Worm (Caenorhabditis elegans) whole organism, young adult: ENCODE measurements around the gene T03D8.6.
A peak's percentile ranks its signal among the peaks of the same experiment; 100 is the strongest.

ENCODE experiments used
- B0035.1 ChIP-seq: sonication (generic microtip); optimal IDR thresholded peaks from 2 replicates; lab custom pipeline; 2016; ENCODE audit warnings: missing genetic modification characterization, mild to moderate bottlenecking, missing compliant biosample characterization, missing genotype, missing genetic modification reagents
- B0261.1 ChIP-seq: sonication (generic microtip); optimal IDR thresholded peaks from 2 replicates; lab custom pipeline; 2016; ENCODE audit warnings: mild to moderate bottlenecking, missing genetic modification characterization, moderate library complexity, missing compliant biosample characterization
- F22D6.2 ChIP-seq: sonication (generic microtip); optimal IDR thresholded peaks from 2 replicates; lab custom pipeline; 2016; ENCODE audit warnings: mild to moderate bottlenecking, missing genetic modification characterization, missing compliant biosample characterization
- F23B12.7 ChIP-seq: sonication (generic microtip); optimal IDR thresholded peaks from 2 replicates; lab custom pipeline; 2017; ENCODE audit warnings: missing genetic modification characterization, mild to moderate bottlenecking, missing compliant biosample characterization, antibody characterized with exemption, moderate library complexity; ENCODE audit not compliant: insufficient read depth
- F33H1.4 ChIP-seq: fragments of 200-800 bp; sonication (Bioruptor generic); IDR thresholded peaks from 2 replicates; pipeline ENCODE4 v1.3.6; 2022; ENCODE audit warnings: missing genetic modification reagents, missing genetic modification characterization, missing compliant biosample characterization
- F49E8.2 ChIP-seq: sonication (generic microtip); optimal IDR thresholded peaks from 3 replicates; lab custom pipeline; 2017; ENCODE audit warnings: missing genetic modification characterization, mild to moderate bottlenecking, missing compliant biosample characterization, antibody characterized with exemption, moderate library complexity; ENCODE audit not compliant: insufficient read depth
- F55B11.4 ChIP-seq: sonication (generic microtip); optimal IDR thresholded peaks from 2 replicates; lab custom pipeline; 2016; ENCODE audit warnings: missing compliant biosample characterization, missing genetic modification characterization, borderline replicate concordance; ENCODE audit not compliant: insufficient read depth
- T26A5.8 ChIP-seq: sonication (generic microtip); optimal IDR thresholded peaks from 2 replicates; lab custom pipeline; 2016; ENCODE audit warnings: missing genetic modification characterization, missing compliant biosample characterization
- Y53F4B.3 ChIP-seq: fragments of 200-800 bp; sonication (Bioruptor generic); IDR thresholded peaks from 2 replicates; pipeline ENCODE4 v1.3.6; 2022; ENCODE audit warnings: missing genetic modification reagents, missing genetic modification characterization, missing compliant biosample characterization
- Y53G8AR.9 ChIP-seq: fragments of 200-800 bp; sonication (Bioruptor generic); conservative IDR thresholded peaks from 2 replicates; pipeline ENCODE4 v1.3.6; 2022; ENCODE audit warnings: missing genetic modification reagents, missing genetic modification characterization, missing compliant biosample characterization
- Y79H2A.3 ChIP-seq: fragments of 200-800 bp; sonication (Bioruptor generic); conservative IDR thresholded peaks from 2 replicates; pipeline ENCODE4 v1.3.6; 2022; ENCODE audit warnings: missing genetic modification reagents, missing genetic modification characterization, missing compliant biosample characterization
- ZK185.1 ChIP-seq: sonication (generic microtip); optimal IDR thresholded peaks from 2 replicates; lab custom pipeline; 2016; ENCODE audit warnings: mild to moderate bottlenecking, missing genetic modification characterization, missing compliant biosample characterization; ENCODE audit not compliant: poor library complexity, severe bottlenecking
- aptf-2 ChIP-seq: fragments of 200-800 bp; sonication (Bioruptor generic); conservative IDR thresholded peaks from 2 replicates; pipeline ENCODE4 v1.3.6; 2022; ENCODE audit warnings: missing genetic modification reagents, missing genetic modification characterization, missing compliant biosample characterization
- aptf-3 ChIP-seq: fragments of 200-800 bp; sonication (Bioruptor generic); IDR thresholded peaks from 2 replicates; pipeline ENCODE4 v1.3.6; 2022; ENCODE audit warnings: missing genetic modification characterization, missing compliant biosample characterization
- attf-6 ChIP-seq: fragments of 200-800 bp; sonication (Bioruptor generic); IDR thresholded peaks from 2 replicates; pipeline ENCODE4 v1.3.6; 2022; ENCODE audit warnings: missing genetic modification reagents, missing genetic modification characterization, missing compliant biosample characterization
- ccch-3 ChIP-seq: fragments of 200-800 bp; sonication (Bioruptor generic); optimal IDR thresholded peaks from 2 replicates; lab custom pipeline; 2018; ENCODE audit warnings: mild to moderate bottlenecking, missing genetic modification characterization, missing compliant biosample characterization
- egrh-3 ChIP-seq: fragments of 200-800 bp; sonication (Bioruptor generic); IDR thresholded peaks from 2 replicates; pipeline ENCODE4 v1.3.6; 2022; ENCODE audit warnings: missing genetic modification reagents, missing genetic modification characterization, missing compliant biosample characterization
- ets-4 ChIP-seq: fragments of 200-800 bp; sonication (Bioruptor generic); optimal IDR thresholded peaks from 2 replicates; lab custom pipeline; 2018; ENCODE audit warnings: mild to moderate bottlenecking, missing genetic modification characterization, missing compliant biosample characterization
- fkh-3 ChIP-seq: sonication (generic microtip); optimal IDR thresholded peaks from 2 replicates; lab custom pipeline; 2016; ENCODE audit warnings: mild to moderate bottlenecking, missing genetic modification characterization, missing compliant biosample characterization
- hlh-12 ChIP-seq: sonication (generic microtip); optimal IDR thresholded peaks from 2 replicates; lab custom pipeline; 2016; ENCODE audit warnings: missing genetic modification characterization, missing compliant biosample characterization
- lir-1 ChIP-seq: fragments of 200-800 bp; sonication (Bioruptor generic); conservative IDR thresholded peaks from 2 replicates; pipeline ENCODE4 v1.3.6; 2022; ENCODE audit warnings: missing genetic modification reagents, missing genetic modification characterization, missing compliant biosample characterization
- lsy-27 ChIP-seq: sonication (generic microtip); optimal IDR thresholded peaks from 2 replicates; lab custom pipeline; 2017; ENCODE audit warnings: missing genetic modification characterization, mild to moderate bottlenecking, missing compliant biosample characterization, antibody characterized with exemption, missing genotype, borderline replicate concordance; ENCODE audit not compliant: insufficient read depth
- madf-3 ChIP-seq: fragments of 200-800 bp; sonication (Bioruptor generic); IDR thresholded peaks from 2 replicates; pipeline ENCODE4 v1.3.6; 2022; ENCODE audit warnings: missing genetic modification reagents, missing genetic modification characterization, missing compliant biosample characterization
- madf-6 ChIP-seq: fragments of 200-800 bp; sonication (Bioruptor generic); IDR thresholded peaks from 2 replicates; pipeline ENCODE4 v1.3.6; 2022; ENCODE audit warnings: missing genetic modification reagents, missing genetic modification characterization, missing compliant biosample characterization
- madf-8 ChIP-seq: fragments of 200-800 bp; sonication (Bioruptor generic); conservative IDR thresholded peaks from 2 replicates; pipeline ENCODE4 v1.3.6; 2022; ENCODE audit warnings: missing genetic modification reagents, missing genetic modification characterization, missing compliant biosample characterization
- nfya-1 ChIP-seq: sonication (generic microtip); optimal IDR thresholded peaks from 2 replicates; lab custom pipeline; 2017; ENCODE audit warnings: antibody characterized with exemption, missing compliant biosample characterization, missing genetic modification characterization, borderline replicate concordance; ENCODE audit not compliant: insufficient read depth
- nhr-120 ChIP-seq: fragments of 200-800 bp; sonication (Bioruptor generic); IDR thresholded peaks from 2 replicates; pipeline ENCODE4 v1.3.6; 2022; ENCODE audit warnings: missing genetic modification characterization, missing compliant biosample characterization
- nhr-80 ChIP-seq: sonication (generic microtip); optimal IDR thresholded peaks from 2 replicates; lab custom pipeline; 2016; ENCODE audit warnings: missing genetic modification characterization, missing compliant biosample characterization
- rpc-1 ChIP-seq, 2 experiments: fragments of 150-350 bp in 1 of 2; sonication (generic microtip) in 1 of 2; optimal IDR thresholded peaks; 2 replicates each; lab custom pipeline; 2014 to 2018; ENCODE audit warnings: missing biosample characterization in 1 of 2, missing genetic modification characterization in 1 of 2, missing genetic modification reagents in 1 of 2, missing genotype in 1 of 2
- sea-2 ChIP-seq: fragments of 200-800 bp; sonication (Bioruptor generic); IDR thresholded peaks from 2 replicates; pipeline ENCODE4 v1.3.6; 2022; ENCODE audit warnings: missing genetic modification characterization, missing compliant biosample characterization
- snpc-3.4 ChIP-seq: sonication (generic microtip); optimal IDR thresholded peaks from 2 replicates; lab custom pipeline; 2017; ENCODE audit warnings: missing genetic modification characterization, mild to moderate bottlenecking, missing compliant biosample characterization, antibody characterized with exemption, moderate library complexity, missing genotype, missing genetic modification reagents
- sptf-2 ChIP-seq: fragments of 200-800 bp; sonication (Bioruptor generic); optimal IDR thresholded peaks from 2 replicates; lab custom pipeline; 2018; ENCODE audit warnings: mild to moderate bottlenecking, missing genetic modification characterization, missing compliant biosample characterization
- unc-130 ChIP-seq: sonication (generic microtip); optimal IDR thresholded peaks from 2 replicates; lab custom pipeline; 2016; ENCODE audit warnings: missing genetic modification reagents, missing genetic modification characterization, missing compliant biosample characterization

Gene T03D8.6

ce11 chrV:20820033-20820432, at the start of gene T03D8.6:
T03D8.6 (minus strand) TSS chrV:20820330.
- no peak for TF ChIP-seq nfya-1 (tag; lab: Kevin White, UChicago)
- TF ChIP-seq ccch-3 (GFP tag; lab: Kevin White, UChicago): no peak
- no peak for TF ChIP-seq aptf-3 (GFP tag; lab: Robert Waterston, UW)
- TF ChIP-seq madf-3 (GFP tag; lab: Robert Waterston, UW): no peak
- no peak for TF ChIP-seq unc-130 (GFP tag; lab: Kevin White, UChicago)
- TF ChIP-seq fkh-3: no peak

- TF ChIP-seq lir-1: no peak
- no peak for TF ChIP-seq egrh-3 (GFP tag; lab: Robert Waterston, UW)
- TF ChIP-seq F33H1.4 (GFP tag; lab: Robert Waterston, UW): no peak
- TF ChIP-seq madf-3 (GFP tag; lab: Robert Waterston, UW): no peak
- TF ChIP-seq aptf-2 (GFP tag; lab: Robert Waterston, UW): no peak
- no peak for TF ChIP-seq snpc-3.4 (tag; lab: Kevin White, UChicago)
- TF ChIP-seq attf-6: no peak
- no peak for TF ChIP-seq F49E8.2 (tag; lab: Kevin White, UChicago)
- TF ChIP-seq ets-4 (GFP tag; lab: Kevin White, UChicago): no peak
- no peak for TF ChIP-seq F22D6.2 (tag; lab: Kevin White, UChicago)
- no peak for TF ChIP-seq Y79H2A.3 (GFP tag; lab: Robert Waterston, UW)
- no peak for TF ChIP-seq F23B12.7 (tag; lab: Kevin White, UChicago)
- no peak for TF ChIP-seq F55B11.4 (tag; lab: Kevin White, UChicago)
- TF ChIP-seq ZK185.1 (tag; lab: Kevin White, UChicago): no peak
- TF ChIP-seq Y53F4B.3 (GFP tag; lab: Robert Waterston, UW): no peak
- TF ChIP-seq B0261.1 (tag; lab: Kevin White, UChicago): no peak
- TF ChIP-seq nhr-120: no peak
- no peak for TF ChIP-seq Y53G8AR.9 (GFP tag; lab: Robert Waterston, UW)
- no peak for TF ChIP-seq B0035.1 (tag; lab: Kevin White, UChicago)
- TF ChIP-seq madf-6 (GFP tag; lab: Robert Waterston, UW): no peak
Measured at ce11 chrV:20868329-20868728, 48.2 kb upstream of the T03D8.6 start, which contains the start of gene F31D4.8. F31D4.8 (minus strand) TSS chrV:20868429.

ce11 chrV:20866406-20866805, 46.3 kb upstream of the T03D8.6 start:
- TF ChIP-seq lsy-27 (tag; lab: Kevin White, UChicago) (no peak), hlh-12 (tag; lab: Kevin White, UChicago) (no peak), nhr-80 (tag; lab: Kevin White, UChicago) (peak; percentile 51), sea-2 (GFP tag; lab: Robert Waterston, UW) (no peak), sptf-2 (GFP tag; lab: Kevin White, UChicago) (no peak), madf-8 (GFP tag; lab: Robert Waterston, UW) (no peak), T26A5.8 (tag; lab: Kevin White, UChicago) (no peak)

ce11 chrV:20862681-20863080, 42.6 kb upstream of the T03D8.6 start, which contains the start of gene twk-35:
twk-35 (plus strand) TSS chrV:20862981.
- TF ChIP-seq F33H1.4 (GFP tag; lab: Robert Waterston, UW): no peak
- TF ChIP-seq rpc-1 (optimal IDR thresholded peaks at IDR 0.05; lab: Kevin White, UChicago): no peak
- no peak for TF ChIP-seq rpc-1 (tag; optimal IDR thresholded peaks at IDR 0.05; lab: Kevin White, UChicago)
- TF ChIP-seq T26A5.8 (tag; lab: Kevin White, UChicago): no peak
